Fruit fly (Drosophila melanogaster) whole organism, embryonic: Measurements from ENCODE around the gene EMC5.
A peak's percentile ranks its signal among the peaks of the same experiment; 100 is the strongest.

ENCODE experiments used
- ATbp ChIP-seq: fragments of 200-800 bp; sonication (Bioruptor generic); optimal IDR thresholded peaks from 2 replicates; lab custom pipeline; 2017; ENCODE audit warnings: missing biosample characterization, mild to moderate bottlenecking, missing genetic modification characterization, missing genetic modification reagents
- Antp ChIP-seq: fragments of 200-800 bp; sonication (Bioruptor generic); optimal IDR thresholded peaks from 3 replicates; lab custom pipeline; 2016; ENCODE audit warnings: missing biosample characterization, missing genetic modification characterization
- Asciz ChIP-seq: fragments of 200-800 bp; sonication (Bioruptor generic); optimal IDR thresholded peaks from 2 replicates; lab custom pipeline; 2017; ENCODE audit warnings: missing biosample characterization, mild to moderate bottlenecking, missing genetic modification characterization, missing genetic modification reagents
- Atf-2 ChIP-seq: fragments of 200-800 bp; sonication (Bioruptor generic); optimal IDR thresholded peaks from 2 replicates; lab custom pipeline; 2016; ENCODE audit warnings: missing biosample characterization, missing genetic modification characterization
- CG10147 ChIP-seq: fragments of 200-800 bp; sonication (Bioruptor generic); optimal IDR thresholded peaks from 2 replicates; lab custom pipeline; 2019; ENCODE audit warnings: missing biosample characterization, mild to moderate bottlenecking, missing genetic modification characterization, moderate library complexity
- CG10209 ChIP-seq: fragments of 200-800 bp; sonication (Bioruptor generic); optimal IDR thresholded peaks from 3 replicates; lab custom pipeline; 2017; ENCODE audit warnings: missing biosample characterization, mild to moderate bottlenecking, missing genetic modification characterization, missing genetic modification reagents
- CG10543 ChIP-seq: fragments of 200-800 bp; sonication (Bioruptor generic); optimal IDR thresholded peaks from 3 replicates; lab custom pipeline; 2017; ENCODE audit warnings: missing biosample characterization, mild to moderate bottlenecking, missing genetic modification characterization, moderate library complexity
- CG11093 ChIP-seq: fragments of 200-800 bp; sonication (Bioruptor generic); IDR thresholded peaks from 3 replicates; pipeline ENCODE4 v1.3.6; 2022; ENCODE audit warnings: missing biosample characterization, missing genetic modification characterization
- CG12071 ChIP-seq: fragments of 200-800 bp; sonication (Bioruptor generic); optimal IDR thresholded peaks from 3 replicates; lab custom pipeline; 2018; ENCODE audit warnings: missing biosample characterization, mild to moderate bottlenecking, missing genetic modification characterization
- CG13424 ChIP-seq: fragments of 200-800 bp; sonication (Bioruptor generic); optimal IDR thresholded peaks from 2 replicates; lab custom pipeline; 2019; ENCODE audit warnings: missing biosample characterization, mild to moderate bottlenecking, missing genetic modification characterization, moderate library complexity
- CG14014 ChIP-seq: fragments of 200-800 bp; sonication (Bioruptor generic); IDR thresholded peaks from 2 replicates; pipeline ENCODE4 v1.3.6; 2022; ENCODE audit warnings: missing biosample characterization, missing genetic modification characterization
- CG15514 ChIP-seq: fragments of 200-800 bp; sonication (Bioruptor generic); optimal IDR thresholded peaks from 3 replicates; lab custom pipeline; 2017; ENCODE audit warnings: missing biosample characterization, missing genetic modification characterization, mild to moderate bottlenecking, moderate library complexity, missing genetic modification reagents
- CG16779 ChIP-seq: fragments of 200-800 bp; sonication (Bioruptor generic); IDR thresholded peaks from 2 replicates; pipeline ENCODE4 v1.3.6; 2022; ENCODE audit warnings: missing biosample characterization, missing genetic modification characterization
- CG17361 ChIP-seq: fragments of 200-800 bp; sonication (Bioruptor generic); IDR thresholded peaks from 3 replicates; pipeline ENCODE4 v1.3.6; 2022; ENCODE audit warnings: missing biosample characterization, missing genetic modification characterization
- CG17385 ChIP-seq: fragments of 200-800 bp; sonication (Bioruptor generic); optimal IDR thresholded peaks from 3 replicates; lab custom pipeline; 2018; ENCODE audit warnings: missing biosample characterization, mild to moderate bottlenecking, missing genetic modification characterization
- CG2875 ChIP-seq: fragments of 200-800 bp; sonication (Bioruptor generic); optimal IDR thresholded peaks from 2 replicates; lab custom pipeline; 2017; ENCODE audit warnings: missing biosample characterization, mild to moderate bottlenecking, missing genetic modification characterization, missing genetic modification reagents
- CG31441 ChIP-seq: fragments of 200-800 bp; sonication (Bioruptor generic); IDR thresholded peaks from 2 replicates; pipeline ENCODE4 v1.3.6; 2022; ENCODE audit warnings: missing biosample characterization, missing genetic modification characterization
- CG6254 ChIP-seq: fragments of 200-800 bp; sonication (Bioruptor generic); optimal IDR thresholded peaks from 3 replicates; lab custom pipeline; 2017; ENCODE audit warnings: mild to moderate bottlenecking, missing biosample characterization, missing genetic modification reagents, missing genetic modification characterization
- CG7372 ChIP-seq: fragments of 200-800 bp; sonication (Bioruptor generic); IDR thresholded peaks from 2 replicates; pipeline ENCODE4 v1.3.6; 2022; ENCODE audit warnings: missing biosample characterization, missing genetic modification characterization
- CG9437 ChIP-seq: fragments of 200-800 bp; sonication (Bioruptor generic); optimal IDR thresholded peaks from 2 replicates; lab custom pipeline; 2018; ENCODE audit warnings: missing biosample characterization, mild to moderate bottlenecking, missing genetic modification characterization
- CG9727 ChIP-seq: fragments of 200-800 bp; sonication (Bioruptor generic); optimal IDR thresholded peaks from 3 replicates; lab custom pipeline; 2017; ENCODE audit warnings: missing biosample characterization, mild to moderate bottlenecking, missing genetic modification characterization
- CG9932 ChIP-seq: fragments of 200-800 bp; sonication (Bioruptor generic); IDR thresholded peaks from 2 replicates; pipeline ENCODE4 v1.3.6; 2022; ENCODE audit warnings: missing biosample characterization, missing genetic modification characterization
- Camta ChIP-seq: fragments of 200-800 bp; sonication (Bioruptor generic); optimal IDR thresholded peaks from 2 replicates; lab custom pipeline; 2016; ENCODE audit warnings: missing biosample characterization, missing genetic modification characterization
- Dip3 ChIP-seq: fragments of 200-800 bp; sonication (Bioruptor generic); optimal IDR thresholded peaks from 3 replicates; lab custom pipeline; 2016; ENCODE audit warnings: missing biosample characterization, missing genetic modification characterization
- HmgD ChIP-seq: fragments of 200-800 bp; sonication (Bioruptor generic); optimal IDR thresholded peaks from 3 replicates; lab custom pipeline; 2016; ENCODE audit warnings: missing biosample characterization, missing genetic modification characterization
- Kr ChIP-seq: fragments of 200-800 bp; sonication (Bioruptor generic); optimal IDR thresholded peaks from 2 replicates; lab custom pipeline; 2017; ENCODE audit warnings: missing biosample characterization, mild to moderate bottlenecking, missing genetic modification characterization
- Lhr ChIP-seq: fragments of 200-800 bp; sonication (Bioruptor generic); optimal IDR thresholded peaks from 3 replicates; lab custom pipeline; 2017; ENCODE audit warnings: mild to moderate bottlenecking, missing biosample characterization, missing genetic modification reagents, missing genetic modification characterization
- MTF-1 ChIP-seq: fragments of 200-800 bp; sonication (Bioruptor generic); optimal IDR thresholded peaks from 2 replicates; lab custom pipeline; 2018; ENCODE audit warnings: missing biosample characterization, mild to moderate bottlenecking, missing genetic modification characterization, borderline replicate concordance
- Poxn ChIP-seq: fragments of 200-800 bp; sonication (Bioruptor generic); IDR thresholded peaks from 2 replicates; pipeline ENCODE4 v1.3.6; 2022; ENCODE audit warnings: missing biosample characterization, missing genetic modification characterization
- Sin3A ChIP-seq: fragments of >200 bp; optimal IDR thresholded peaks from 2 replicates; lab custom pipeline; 2018
- Sox102F ChIP-seq: fragments of 200-800 bp; sonication (Bioruptor generic); optimal IDR thresholded peaks from 2 replicates; lab custom pipeline; 2018; ENCODE audit warnings: missing biosample characterization, mild to moderate bottlenecking, missing genetic modification characterization, moderate library complexity
- abd-A ChIP-seq: fragments of 200-800 bp; sonication (Bioruptor generic); optimal IDR thresholded peaks from 3 replicates; lab custom pipeline; 2019; ENCODE audit warnings: missing biosample characterization, mild to moderate bottlenecking, missing genetic modification characterization, moderate library complexity
- ara ChIP-seq: fragments of 200-800 bp; sonication (Bioruptor generic); IDR thresholded peaks from 2 replicates; pipeline ENCODE4 v1.3.6; 2022; ENCODE audit warnings: missing biosample characterization, missing genetic modification characterization
- caup ChIP-seq: fragments of 200-800 bp; sonication (Bioruptor generic); optimal IDR thresholded peaks from 3 replicates; lab custom pipeline; 2017; ENCODE audit warnings: missing biosample characterization, mild to moderate bottlenecking, missing genetic modification characterization, moderate library complexity; ENCODE audit not compliant: severe bottlenecking
- chn ChIP-seq: fragments of 200-800 bp; sonication (Bioruptor generic); optimal IDR thresholded peaks from 2 replicates; lab custom pipeline; 2016; ENCODE audit warnings: missing biosample characterization, missing genetic modification characterization
- ham ChIP-seq: fragments of 200-800 bp; sonication (Bioruptor generic); IDR thresholded peaks from 2 replicates; pipeline ENCODE4 v1.3.6; 2022; ENCODE audit warnings: missing biosample characterization, missing genetic modification characterization
- her ChIP-seq: fragments of 200-800 bp; sonication (Bioruptor generic); optimal IDR thresholded peaks from 2 replicates; lab custom pipeline; 2016; ENCODE audit warnings: missing biosample characterization, missing genetic modification characterization
- insv ChIP-seq, 2 experiments: fragments of 200-800 bp; sonication (Bioruptor generic); optimal IDR thresholded peaks; 3 replicates each; lab custom pipeline; 2016 to 2018; ENCODE audit warnings: missing biosample characterization in 2 of 2, missing genetic modification characterization in 2 of 2
- jigr1 ChIP-seq: fragments of 200-800 bp; sonication (Bioruptor generic); IDR thresholded peaks from 3 replicates; pipeline ENCODE4 v1.3.6; 2022; ENCODE audit warnings: missing biosample characterization, missing genetic modification characterization
- kay ChIP-seq: fragments of 200-800 bp; sonication (Bioruptor generic); optimal IDR thresholded peaks from 2 replicates; lab custom pipeline; 2016; ENCODE audit warnings: missing biosample characterization, missing genetic modification characterization
- ken ChIP-seq: fragments of 200-800 bp; sonication (Bioruptor generic); IDR thresholded peaks from 3 replicates; pipeline ENCODE4 v1.3.6; 2022; ENCODE audit warnings: missing biosample characterization, missing genetic modification characterization
- lab ChIP-seq: fragments of 200-800 bp; sonication (Bioruptor generic); optimal IDR thresholded peaks from 3 replicates; lab custom pipeline; 2017; ENCODE audit warnings: missing biosample characterization, missing genetic modification characterization, mild to moderate bottlenecking, moderate library complexity, missing genetic modification reagents
- odd ChIP-seq: fragments of 200-800 bp; sonication (Bioruptor generic); optimal IDR thresholded peaks from 2 replicates; lab custom pipeline; 2017; ENCODE audit warnings: missing biosample characterization, mild to moderate bottlenecking, missing genetic modification characterization
- prd ChIP-seq, 3 experiments: fragments of >200 bp in 2 of 3; fragments of 200-800 bp in 1 of 3; sonication (Bioruptor generic) in 1 of 3; optimal IDR thresholded peaks in 2 of 3; IDR thresholded peaks in 1 of 3; 2 replicates in 2 of 3; 3 replicates in 1 of 3; pipeline versions ENCODE4 v1.3.6 to Lab custom; 2017 to 2022; ENCODE audit warnings: missing biosample characterization in 1 of 3, missing genetic modification characterization in 1 of 3
- psq ChIP-seq: fragments of 200-800 bp; sonication (Bioruptor generic); optimal IDR thresholded peaks from 2 replicates; lab custom pipeline; 2017; ENCODE audit warnings: missing biosample characterization, missing genetic modification characterization
- pum ChIP-seq: fragments of 200-800 bp; sonication (Bioruptor generic); optimal IDR thresholded peaks from 2 replicates; lab custom pipeline; 2016; ENCODE audit warnings: missing biosample characterization, missing genetic modification characterization
- rib ChIP-seq: fragments of 200-800 bp; sonication (Bioruptor generic); IDR thresholded peaks from 2 replicates; pipeline ENCODE4 v1.3.6; 2022; ENCODE audit warnings: missing biosample characterization, missing genetic modification characterization
- tna ChIP-seq: fragments of 200-800 bp; sonication (Bioruptor generic); IDR thresholded peaks from 2 replicates; pipeline ENCODE4 v1.3.6; 2022; ENCODE audit warnings: missing biosample characterization, missing genetic modification characterization; ENCODE audit not compliant: partially characterized antibody
- trh ChIP-seq: fragments of 200-800 bp; sonication (Bioruptor generic); optimal IDR thresholded peaks from 2 replicates; lab custom pipeline; 2016; ENCODE audit warnings: missing biosample characterization, missing genetic modification characterization
- vvl ChIP-seq: fragments of 200-800 bp; sonication (Bioruptor generic); IDR thresholded peaks from 2 replicates; pipeline ENCODE4 v1.3.6; 2022; ENCODE audit warnings: missing biosample characterization, missing genetic modification characterization
- zfh2 ChIP-seq: fragments of 200-800 bp; sonication (Bioruptor generic); optimal IDR thresholded peaks from 2 replicates; lab custom pipeline; 2016; ENCODE audit warnings: missing biosample characterization, missing genetic modification characterization

EMC5 gene

DNA sequence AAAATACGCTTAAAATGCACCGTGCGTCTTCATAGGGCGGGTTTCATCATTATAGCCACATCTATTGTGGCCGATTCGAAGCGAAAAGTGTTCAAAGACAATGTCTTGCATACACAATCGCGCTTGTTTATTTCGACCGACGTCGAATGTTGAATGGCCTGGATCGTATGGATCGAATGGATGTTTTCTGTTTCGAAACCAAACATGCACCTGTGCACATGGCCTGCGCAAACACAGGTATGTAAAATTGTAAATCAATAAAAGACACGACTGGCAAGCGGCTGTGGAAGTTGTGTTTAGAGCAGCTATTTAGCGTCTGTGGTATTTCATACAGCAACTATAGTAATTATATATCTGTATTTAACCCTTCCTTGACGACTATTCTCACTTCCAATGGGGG is 6.0 kb upstream of the EMC5 start (continued):
- TF ChIP-seq caup (GFP tag; lab: Kevin White, UChicago) = no peak
- TF ChIP-seq CG9932 = no peak
- TF ChIP-seq CG15514 (GFP tag; lab: Kevin White, UChicago) = no peak
- TF ChIP-seq HmgD (GFP tag; lab: Kevin White, UChicago) = no peak
- TF ChIP-seq CG17361 (GFP tag; lab: Robert Waterston, UW) = no peak
- TF ChIP-seq CG31441 = no peak
- no peak for TF ChIP-seq CG9727
- TF ChIP-seq Asciz (GFP tag; lab: Kevin White, UChicago) = no peak
- no peak for TF ChIP-seq zfh2 (GFP tag; lab: Kevin White, UChicago)
- TF ChIP-seq CG17385 (GFP tag; lab: Kevin White, UChicago) = peak; percentile 6
- TF ChIP-seq Atf-2 (GFP tag; lab: Kevin White, UChicago) = no peak
- TF ChIP-seq CG16779 = no peak
- no peak for TF ChIP-seq pum (GFP tag; lab: Kevin White, UChicago)
- TF ChIP-seq ATbp (GFP tag; lab: Kevin White, UChicago) = peak; percentile 40
- no peak for TF ChIP-seq trh (GFP tag; lab: Kevin White, UChicago)
- no peak for TF ChIP-seq CG10543 (GFP tag; lab: Kevin White, UChicago)
- peak; percentile 32 for TF ChIP-seq lab (GFP tag; lab: Kevin White, UChicago)
- no peak for TF ChIP-seq CG6254 (GFP tag; lab: Kevin White, UChicago)
- TF ChIP-seq odd (GFP tag; lab: Kevin White, UChicago) = no peak
- peak; percentile 3 for TF ChIP-seq CG2875 (GFP tag; lab: Kevin White, UChicago)
- TF ChIP-seq tna (GFP tag; lab: Robert Waterston, UW) = no peak
- TF ChIP-seq rib (GFP tag; lab: Robert Waterston, UW) = no peak
- no peak for TF ChIP-seq kay (GFP tag; lab: Kevin White, UChicago)
- TF ChIP-seq CG9437 (GFP tag; lab: Kevin White, UChicago) = no peak
- peak; percentile 0 for TF ChIP-seq Sox102F (GFP tag; lab: Kevin White, UChicago)
- no peak for TF ChIP-seq CG10147
- TF ChIP-seq Kr (GFP tag; lab: Kevin White, UChicago) = peak; percentile 42
- TF ChIP-seq prd (optimal IDR thresholded peaks at IDR 0.05; lab: Kevin White, UChicago) = no peak
- TF ChIP-seq prd (GFP tag; IDR thresholded peaks at IDR 0.05; lab: Robert Waterston, UW) = no peak
- no peak for TF ChIP-seq Poxn
- TF ChIP-seq CG10209 (GFP tag; lab: Kevin White, UChicago) = no peak
- no peak for TF ChIP-seq insv (GFP tag; optimal IDR thresholded peaks at IDR 0.05; lab: Kevin White, UChicago)
- TF ChIP-seq her (GFP tag; lab: Kevin White, UChicago) = no peak
- TF ChIP-seq abd-A (tag; lab: Kevin White, UChicago) = no peak
- TF ChIP-seq CG14014 (GFP tag; lab: Robert Waterston, UW) = no peak
- TF ChIP-seq Antp (GFP tag; lab: Kevin White, UChicago) = no peak
- TF ChIP-seq Camta (GFP tag; lab: Kevin White, UChicago) = no peak
- TF ChIP-seq CG13424 (tag; lab: Kevin White, UChicago) = no peak
- TF ChIP-seq vvl = peak; percentile 75
- no peak for TF ChIP-seq ara (GFP tag; lab: Robert Waterston, UW)
- TF ChIP-seq jigr1 (GFP tag; lab: Robert Waterston, UW) = no peak
- no peak for TF ChIP-seq psq (GFP tag; lab: Kevin White, UChicago)
- TF ChIP-seq CG12071 (GFP tag; lab: Kevin White, UChicago) = no peak
- no peak for TF ChIP-seq ken (GFP tag; lab: Robert Waterston, UW)
- TF ChIP-seq Lhr = no peak
- TF ChIP-seq Dip3 (GFP tag; lab: Kevin White, UChicago) = no peak
- no peak for TF ChIP-seq CG7372 (GFP tag; lab: Robert Waterston, UW)
- TF ChIP-seq MTF-1 (GFP tag; lab: Kevin White, UChicago) = peak; percentile 46
- no peak for TF ChIP-seq CG11093 (GFP tag; lab: Robert Waterston, UW)
- no peak for TF ChIP-seq ham (GFP tag; lab: Robert Waterston, UW)
- TF ChIP-seq chn (GFP tag; lab: Kevin White, UChicago) = no peak
- no peak for TF ChIP-seq Sin3A (lab: Kevin White, UChicago)
